Worm (Caenorhabditis elegans) whole organism, L3 larva: Measurements from ENCODE around the gene col-9.

ENCODE experiments used
- R02D3.7 ChIP-seq: fragments of 150-350 bp; optimal IDR thresholded peaks from 2 replicates; lab custom pipeline; 2014; ENCODE audit warnings: missing biosample characterization, missing genetic modification characterization
- ZK546.5 ChIP-seq: sonication (generic microtip); optimal IDR thresholded peaks from 2 replicates; lab custom pipeline; 2017; ENCODE audit warnings: missing biosample characterization, missing genetic modification characterization
- aly-2 ChIP-seq: fragments of 150-350 bp; optimal IDR thresholded peaks from 2 replicates; lab custom pipeline; 2014; ENCODE audit warnings: missing biosample characterization, missing genetic modification characterization
- ama-1 ChIP-seq: fragments of 150-350 bp; optimal IDR thresholded peaks from 2 replicates; lab custom pipeline; 2018
- ceh-16 ChIP-seq: sonication (generic microtip); optimal IDR thresholded peaks from 2 replicates; lab custom pipeline; 2017; ENCODE audit warnings: missing biosample characterization, missing genetic modification characterization
- ceh-28 ChIP-seq: fragments of 150-350 bp; optimal IDR thresholded peaks from 2 replicates; lab custom pipeline; 2014; ENCODE audit warnings: missing biosample characterization, missing genetic modification reagents, missing genetic modification characterization
- ceh-9 ChIP-seq: sonication (generic microtip); optimal IDR thresholded peaks from 2 replicates; lab custom pipeline; 2018; ENCODE audit warnings: missing biosample characterization, missing genetic modification characterization
- daf-12 ChIP-seq: fragments of 150-350 bp; optimal IDR thresholded peaks from 2 replicates; lab custom pipeline; 2014; ENCODE audit warnings: missing biosample characterization, missing genetic modification reagents, missing genetic modification characterization
- egl-27 ChIP-seq: sonication (generic microtip); optimal IDR thresholded peaks from 4 replicates; lab custom pipeline; 2017; ENCODE audit warnings: missing biosample characterization, missing genetic modification reagents, missing genetic modification characterization
- elt-2 ChIP-seq: sonication (generic microtip); optimal IDR thresholded peaks from 2 replicates; lab custom pipeline; 2016; ENCODE audit warnings: missing genetic modification reagents, mild to moderate bottlenecking, missing genetic modification characterization, missing compliant biosample characterization
- eor-1 ChIP-seq, 2 experiments: fragments of 150-350 bp; optimal IDR thresholded peaks; 2 replicates each; lab custom pipeline; 2014 to 2018; ENCODE audit warnings: missing biosample characterization in 2 of 2, missing genetic modification characterization in 2 of 2
- fkh-10 ChIP-seq: sonication (generic microtip); optimal IDR thresholded peaks from 2 replicates; lab custom pipeline; 2017; ENCODE audit warnings: missing biosample characterization, missing genetic modification reagents, missing genetic modification characterization
- fkh-2 ChIP-seq: fragments of 150-350 bp; optimal IDR thresholded peaks from 2 replicates; lab custom pipeline; 2014; ENCODE audit warnings: missing biosample characterization, missing genetic modification reagents, missing genetic modification characterization
- fos-1 ChIP-seq: fragments of 150-350 bp; optimal IDR thresholded peaks from 2 replicates; lab custom pipeline; 2014; ENCODE audit warnings: missing biosample characterization, missing genetic modification characterization
- hmg-11 ChIP-seq: sonication (generic microtip); optimal IDR thresholded peaks from 2 replicates; lab custom pipeline; 2016; ENCODE audit warnings: missing genetic modification characterization, missing compliant biosample characterization
- jun-1 ChIP-seq: fragments of 150-350 bp; optimal IDR thresholded peaks from 2 replicates; lab custom pipeline; 2014; ENCODE audit warnings: missing biosample characterization, missing genetic modification reagents, missing genetic modification characterization
- lsy-12 ChIP-seq: sonication (generic microtip); optimal IDR thresholded peaks from 2 replicates; lab custom pipeline; 2016; ENCODE audit warnings: mild to moderate bottlenecking, missing genetic modification characterization, missing compliant biosample characterization
- mdl-1 ChIP-seq: fragments of 150-350 bp; optimal IDR thresholded peaks from 2 replicates; lab custom pipeline; 2014; ENCODE audit warnings: missing biosample characterization, missing genetic modification characterization
- mml-1 ChIP-seq: fragments of 150-350 bp; sonication (generic microtip); optimal IDR thresholded peaks from 3 replicates; lab custom pipeline; 2014; ENCODE audit warnings: missing biosample characterization, missing genetic modification characterization
- nfya-1 ChIP-seq: sonication (generic microtip); optimal IDR thresholded peaks from 2 replicates; lab custom pipeline; 2017; ENCODE audit warnings: missing genetic modification characterization, mild to moderate bottlenecking, missing compliant biosample characterization, antibody characterized with exemption, moderate library complexity; ENCODE audit not compliant: insufficient read depth
- nhr-23 ChIP-seq: fragments of 150-350 bp; optimal IDR thresholded peaks from 2 replicates; lab custom pipeline; 2014; ENCODE audit warnings: missing biosample characterization, missing genetic modification reagents, missing genetic modification characterization
- nhr-25 ChIP-seq: sonication (generic microtip); optimal IDR thresholded peaks from 2 replicates; lab custom pipeline; 2017; ENCODE audit warnings: missing biosample characterization, missing genetic modification characterization
- nhr-28 ChIP-seq: fragments of 150-350 bp; optimal IDR thresholded peaks from 2 replicates; lab custom pipeline; 2014; ENCODE audit warnings: missing biosample characterization, missing genetic modification characterization
- nhr-43 ChIP-seq: sonication (generic microtip); optimal IDR thresholded peaks from 2 replicates; lab custom pipeline; 2016; ENCODE audit warnings: mild to moderate bottlenecking, missing genetic modification characterization, missing compliant biosample characterization; ENCODE audit not compliant: poor library complexity, severe bottlenecking
- nhr-67 ChIP-seq: fragments of 150-350 bp; optimal IDR thresholded peaks from 2 replicates; lab custom pipeline; 2014; ENCODE audit warnings: missing biosample characterization, missing genetic modification characterization
- nhr-76 ChIP-seq: fragments of 150-350 bp; sonication (generic microtip); optimal IDR thresholded peaks from 5 replicates; lab custom pipeline; 2014; ENCODE audit warnings: missing biosample characterization, missing genetic modification characterization
- nhr-77 ChIP-seq: fragments of 150-350 bp; optimal IDR thresholded peaks from 2 replicates; lab custom pipeline; 2014; ENCODE audit warnings: missing biosample characterization, missing genetic modification characterization
- pha-4 ChIP-seq: fragments of 150-350 bp; optimal IDR thresholded peaks from 2 replicates; lab custom pipeline; 2014; ENCODE audit warnings: missing biosample characterization, missing genetic modification reagents, missing genetic modification characterization
- sea-2 ChIP-seq: fragments of 150-350 bp; sonication (generic microtip); optimal IDR thresholded peaks from 4 replicates; lab custom pipeline; 2014; ENCODE audit warnings: missing biosample characterization, missing genetic modification reagents, missing genetic modification characterization
- skn-1 ChIP-seq: fragments of 150-350 bp; optimal IDR thresholded peaks from 2 replicates; lab custom pipeline; 2014; ENCODE audit warnings: missing biosample characterization, missing genetic modification characterization
- snpc-4 ChIP-seq: fragments of 150-350 bp; optimal IDR thresholded peaks from 2 replicates; lab custom pipeline; 2014; ENCODE audit warnings: missing biosample characterization, missing genetic modification characterization
- zag-1 ChIP-seq: fragments of 150-350 bp; optimal IDR thresholded peaks from 2 replicates; lab custom pipeline; 2014; ENCODE audit warnings: missing biosample characterization, missing genetic modification characterization
- ztf-11 ChIP-seq: fragments of 150-350 bp; optimal IDR thresholded peaks from 2 replicates; lab custom pipeline; 2014; ENCODE audit warnings: missing biosample characterization, missing genetic modification characterization

Gene col-9

DNA sequence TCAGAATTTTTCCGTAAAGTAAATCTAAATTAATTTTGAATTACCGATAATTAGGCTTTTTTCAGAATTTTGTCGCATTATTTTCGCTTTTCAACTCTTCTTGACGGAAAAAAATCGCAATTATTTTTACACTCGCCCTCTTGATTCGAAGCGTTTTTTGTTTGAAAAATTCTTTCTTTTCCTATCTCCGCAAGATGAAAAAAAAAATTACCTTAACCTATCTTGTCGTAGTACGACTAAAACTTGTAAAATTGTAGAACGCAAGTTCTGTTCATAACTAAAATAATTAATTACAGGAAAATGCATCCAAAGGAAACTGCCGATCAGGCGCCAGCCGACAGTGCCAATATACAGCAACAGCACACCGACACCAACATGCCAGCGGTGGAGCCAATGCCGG, 10.3 kb downstream of the col-9 start, which contains the start of gene F54B11.7:
Gene F54B11.7, plus strand, starts transcription at position 301 of the 400 bp plus-strand sequence.
- TF ChIP-seq elt-2 (tag; lab: Kevin White, UChicago): no peak
- no peak for TF ChIP-seq daf-12 (tag; lab: Kevin White, UChicago)
- no peak for TF ChIP-seq jun-1 (tag; lab: Kevin White, UChicago)
- no peak for TF ChIP-seq fkh-2 (tag; lab: Kevin White, UChicago)
- no peak for TF ChIP-seq nhr-77 (tag; lab: Kevin White, UChicago)
- TF ChIP-seq ceh-16 (tag; lab: Kevin White, UChicago): no peak
- no peak for TF ChIP-seq nhr-28 (tag; lab: Kevin White, UChicago)
- TF ChIP-seq nhr-25: no peak
- TF ChIP-seq ZK546.5 (tag; lab: Kevin White, UChicago): no peak
- no peak for TF ChIP-seq hmg-11 (tag; lab: Kevin White, UChicago)
- TF ChIP-seq nfya-1 (tag; lab: Kevin White, UChicago): no peak

DNA sequence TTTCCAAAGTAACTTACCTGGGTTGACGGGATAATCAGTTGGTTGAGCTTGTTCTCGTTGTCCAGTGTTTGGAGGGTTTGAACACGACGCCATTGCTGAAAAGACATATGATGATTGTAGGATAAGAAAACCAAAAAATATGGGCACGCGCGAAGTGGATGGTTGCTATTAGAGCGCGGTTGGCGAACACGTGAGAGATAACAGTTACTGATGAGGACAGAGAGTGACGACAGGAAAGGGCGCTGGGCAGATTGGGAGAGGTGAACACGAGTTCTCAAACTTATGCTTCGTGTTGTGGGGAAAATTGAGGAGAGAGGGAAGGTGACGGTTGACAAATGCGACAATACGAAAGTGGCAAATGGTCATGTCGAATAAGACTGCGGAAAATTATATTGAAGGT, 14.0 kb downstream of the col-9 start, which contains the start of gene F54B11.8:
Gene F54B11.8, minus strand, starts transcription at position 101 of the 400 bp plus-strand sequence.
- TF ChIP-seq fkh-10 (GFP tag; lab: Kevin White, UChicago): no peak
- no peak for TF ChIP-seq nhr-25
- no peak for TF ChIP-seq pha-4 (tag; lab: Kevin White, UChicago)
- TF ChIP-seq daf-12 (tag; lab: Kevin White, UChicago): no peak
- no peak for TF ChIP-seq nhr-23 (tag; lab: Kevin White, UChicago)
- TF ChIP-seq mml-1: no peak
- TF ChIP-seq snpc-4 (tag; lab: Kevin White, UChicago): no peak
- TF ChIP-seq aly-2 (tag; lab: Kevin White, UChicago): no peak
- TF ChIP-seq mdl-1: no peak
- TF ChIP-seq zag-1 (tag; lab: Kevin White, UChicago): no peak
- no peak for TF ChIP-seq fos-1 (tag; lab: Kevin White, UChicago)
- TF ChIP-seq skn-1: no peak
- TF ChIP-seq hmg-11 (tag; lab: Kevin White, UChicago): no peak
- TF ChIP-seq lsy-12 (tag; lab: Kevin White, UChicago): no peak
- TF ChIP-seq ztf-11 (tag; lab: Kevin White, UChicago): no peak

- TF ChIP-seq pha-4 (tag; lab: Kevin White, UChicago) (no peak), egl-27 (no peak), R02D3.7 (tag; lab: Kevin White, UChicago) (no peak), ceh-9 (tag; lab: Kevin White, UChicago) (no peak), fkh-2 (tag; lab: Kevin White, UChicago) (no peak), sea-2 (GFP tag; lab: Kevin White, UChicago) (no peak), ceh-28 (tag; lab: Kevin White, UChicago) (no peak), ama-1 (no peak), nhr-67 (no peak), fos-1 (tag; lab: Kevin White, UChicago) (no peak), lsy-12 (tag; lab: Kevin White, UChicago) (no peak), nhr-76 (tag; lab: Kevin White, UChicago) (no peak), nhr-43 (tag; lab: Kevin White, UChicago) (no peak), eor-1 (tag; optimal IDR thresholded peaks at IDR 0.05; lab: Kevin White, UChicago) (no peak), nhr-77 (tag; lab: Kevin White, UChicago) (no peak), jun-1 (tag; lab: Kevin White, UChicago) (no peak)
Observed at ce11 chrX:13604946-13605617, 15.2 kb downstream of the col-9 start, which contains the start of gene F54B11.9. F54B11.9 (plus strand) TSS chrX:13605567.

ce11 chrX:13605854-13606253, 16.0 kb downstream of the col-9 start:
- TF ChIP-seq nhr-25 (no peak), eor-1 (tag; optimal IDR thresholded peaks at IDR 0.05; lab: Kevin White, UChicago) (no peak), ztf-11 (tag; lab: Kevin White, UChicago) (no peak), lsy-12 (tag; lab: Kevin White, UChicago) (no peak)
- TF ChIP-seq, all 47 proteins: peak for 0

ce11 chrX:13610040-13610439, 20.2 kb downstream of the col-9 start:
- TF ChIP-seq mdl-1 (no peak), fkh-10 (GFP tag; lab: Kevin White, UChicago) (peak; percentile 52)
- TF ChIP-seq, all 47 proteins: peak for 1
